Worm (Caenorhabditis elegans) whole organism, L1 larva: ENCODE results near the gene glb-33.

ENCODE experiments used
- C34B4.2 ChIP-seq: sonication (generic microtip); optimal IDR thresholded peaks from 2 replicates; lab custom pipeline; 2017; ENCODE audit warnings: mild to moderate bottlenecking, missing genetic modification characterization, missing compliant biosample characterization
- Y116A8C.19 ChIP-seq: sonication (generic microtip); optimal IDR thresholded peaks from 2 replicates; lab custom pipeline; 2016; ENCODE audit warnings: missing compliant biosample characterization, missing genetic modification characterization, borderline replicate concordance
- alr-1 ChIP-seq: fragments of 200-800 bp; sonication (Bioruptor generic); optimal IDR thresholded peaks from 2 replicates; lab custom pipeline; 2018; ENCODE audit warnings: borderline replicate concordance, mild to moderate bottlenecking, missing genetic modification characterization, missing compliant biosample characterization
- ama-1 ChIP-seq: fragments of 150-350 bp; optimal IDR thresholded peaks from 2 replicates; lab custom pipeline; 2014
- ceh-88 ChIP-seq: fragments of 200-800 bp; sonication (Bioruptor generic); IDR thresholded peaks from 2 replicates; pipeline ENCODE4 v1.3.6; 2022; ENCODE audit warnings: missing genetic modification characterization, missing compliant biosample characterization
- ceh-90 ChIP-seq: sonication (generic microtip); optimal IDR thresholded peaks from 2 replicates; lab custom pipeline; 2016; ENCODE audit warnings: missing genetic modification characterization, missing compliant biosample characterization
- ces-1 ChIP-seq: fragments of 150-350 bp; optimal IDR thresholded peaks from 2 replicates; lab custom pipeline; 2014; ENCODE audit warnings: missing biosample characterization, missing genetic modification reagents, missing genetic modification characterization
- dsc-1 ChIP-seq: sonication (generic microtip); optimal IDR thresholded peaks from 2 replicates; lab custom pipeline; 2016; ENCODE audit warnings: mild to moderate bottlenecking, missing genetic modification characterization, missing compliant biosample characterization
- efl-1 ChIP-seq, 4 experiments: fragments of 150-350 bp; optimal IDR thresholded peaks in 3 of 4; peaks in 1 of 4; 1 replicate in 1 of 4; 2 replicates in 3 of 4; lab custom pipeline; 2014; ENCODE audit warnings: missing biosample characterization in 2 of 4, missing genetic modification characterization in 2 of 4, missing genetic modification reagents in 2 of 4
- egl-13 ChIP-seq: sonication (generic microtip); optimal IDR thresholded peaks from 2 replicates; lab custom pipeline; 2016; ENCODE audit warnings: missing genotype, missing genetic modification reagents, missing genetic modification characterization, missing compliant biosample characterization
- ets-5 ChIP-seq: fragments of 200-800 bp; sonication (Bioruptor generic); IDR thresholded peaks from 2 replicates; pipeline ENCODE4 v1.3.6; 2022; ENCODE audit warnings: missing genetic modification characterization, missing compliant biosample characterization
- fkh-10 ChIP-seq: sonication (generic microtip); optimal IDR thresholded peaks from 2 replicates; lab custom pipeline; 2017; ENCODE audit warnings: missing biosample characterization, missing genetic modification reagents, missing genetic modification characterization
- fos-1 ChIP-seq: fragments of 150-350 bp; optimal IDR thresholded peaks from 2 replicates; lab custom pipeline; 2014; ENCODE audit warnings: missing biosample characterization, missing genetic modification characterization
- lin-13 ChIP-seq: fragments of 150-350 bp; optimal IDR thresholded peaks from 2 replicates; lab custom pipeline; 2014; ENCODE audit warnings: missing biosample characterization, missing genetic modification reagents, missing genetic modification characterization
- lin-14 ChIP-seq: fragments of 200-800 bp; sonication (Bioruptor generic); optimal IDR thresholded peaks from 2 replicates; lab custom pipeline; 2018; ENCODE audit warnings: mild to moderate bottlenecking, missing genetic modification characterization, moderate library complexity, missing compliant biosample characterization
- lin-35 ChIP-seq, 2 experiments: fragments of 150-350 bp; optimal IDR thresholded peaks; 2 replicates each; lab custom pipeline; 2014; ENCODE audit warnings: missing biosample characterization in 2 of 2, missing genetic modification characterization in 2 of 2, missing genetic modification reagents in 2 of 2
- lin-39 ChIP-seq: fragments of 150-350 bp; optimal IDR thresholded peaks from 2 replicates; lab custom pipeline; 2014; ENCODE audit warnings: missing biosample characterization, missing genetic modification reagents, missing genetic modification characterization
- mep-1 ChIP-seq: fragments of 150-350 bp; optimal IDR thresholded peaks from 2 replicates; lab custom pipeline; 2014; ENCODE audit warnings: missing biosample characterization, missing genetic modification characterization
- nhr-11 ChIP-seq: fragments of 150-350 bp; optimal IDR thresholded peaks from 2 replicates; lab custom pipeline; 2014; ENCODE audit warnings: missing biosample characterization, missing genetic modification characterization
- nhr-237 ChIP-seq: fragments of 150-350 bp; optimal IDR thresholded peaks from 2 replicates; lab custom pipeline; 2014; ENCODE audit warnings: missing biosample characterization, missing genetic modification characterization
- nhr-47 ChIP-seq: sonication (generic microtip); optimal IDR thresholded peaks from 2 replicates; lab custom pipeline; 2016; ENCODE audit warnings: mild to moderate bottlenecking, missing genetic modification characterization, moderate library complexity, missing compliant biosample characterization
- nhr-71 ChIP-seq: sonication (generic microtip); optimal IDR thresholded peaks from 2 replicates; lab custom pipeline; 2016; ENCODE audit warnings: mild to moderate bottlenecking, missing genetic modification characterization, moderate library complexity, missing compliant biosample characterization
- nhr-77 ChIP-seq: fragments of 150-350 bp; optimal IDR thresholded peaks from 2 replicates; lab custom pipeline; 2014; ENCODE audit warnings: missing biosample characterization, missing genetic modification characterization
- nhr-84 ChIP-seq: sonication (generic microtip); optimal IDR thresholded peaks from 2 replicates; lab custom pipeline; 2017; ENCODE audit warnings: missing biosample characterization, missing genetic modification characterization
- nhr-90 ChIP-seq: sonication (generic microtip); optimal IDR thresholded peaks from 2 replicates; lab custom pipeline; 2016; ENCODE audit warnings: mild to moderate bottlenecking, missing genetic modification characterization, missing compliant biosample characterization; ENCODE audit not compliant: poor library complexity
- pag-3 ChIP-seq: sonication (generic microtip); optimal IDR thresholded peaks from 2 replicates; lab custom pipeline; 2017; ENCODE audit warnings: missing genetic modification characterization, mild to moderate bottlenecking, missing compliant biosample characterization, antibody characterized with exemption, borderline replicate concordance; ENCODE audit not compliant: insufficient read depth
- pax-3 ChIP-seq: fragments of 200-800 bp; sonication (Bioruptor generic); optimal IDR thresholded peaks from 2 replicates; lab custom pipeline; 2018; ENCODE audit warnings: mild to moderate bottlenecking, missing genetic modification characterization, moderate library complexity, missing compliant biosample characterization
- rnt-1 ChIP-seq: sonication (generic microtip); optimal IDR thresholded peaks from 2 replicates; lab custom pipeline; 2016; ENCODE audit warnings: mild to moderate bottlenecking, missing genetic modification characterization, moderate library complexity, missing compliant biosample characterization
- snpc-4 ChIP-seq: fragments of 150-350 bp; optimal IDR thresholded peaks from 2 replicates; lab custom pipeline; 2014; ENCODE audit warnings: missing biosample characterization, missing genetic modification characterization
- snu-23 ChIP-seq: sonication (generic microtip); optimal IDR thresholded peaks from 2 replicates; lab custom pipeline; 2016; ENCODE audit warnings: missing genetic modification characterization, missing compliant biosample characterization
- sox-4 ChIP-seq: sonication (generic microtip); optimal IDR thresholded peaks from 2 replicates; lab custom pipeline; 2016; ENCODE audit warnings: missing genetic modification characterization, missing compliant biosample characterization
- sptf-1 ChIP-seq: fragments of 150-350 bp; optimal IDR thresholded peaks from 2 replicates; lab custom pipeline; 2014; ENCODE audit warnings: missing biosample characterization, missing genetic modification characterization
- sup-37 ChIP-seq: fragments of 200-800 bp; sonication (Bioruptor generic); optimal IDR thresholded peaks from 2 replicates; lab custom pipeline; 2018; ENCODE audit warnings: mild to moderate bottlenecking, missing genetic modification characterization, missing compliant biosample characterization
- unc-130 ChIP-seq: fragments of 150-350 bp; optimal IDR thresholded peaks from 2 replicates; lab custom pipeline; 2017; ENCODE audit warnings: missing biosample characterization, missing genetic modification characterization, inconsistent platforms
- unc-30 ChIP-seq: sonication (generic microtip); optimal IDR thresholded peaks from 2 replicates; lab custom pipeline; 2017; ENCODE audit warnings: missing biosample characterization, missing genetic modification characterization
- unc-62 ChIP-seq: fragments of 150-350 bp; optimal IDR thresholded peaks from 2 replicates; lab custom pipeline; 2014; ENCODE audit warnings: missing biosample characterization, missing genetic modification reagents, missing genetic modification characterization
- unc-86 ChIP-seq: sonication (generic microtip); optimal IDR thresholded peaks from 2 replicates; lab custom pipeline; 2016; ENCODE audit warnings: missing genetic modification characterization, missing compliant biosample characterization
- vab-15 ChIP-seq: sonication (generic microtip); optimal IDR thresholded peaks from 2 replicates; lab custom pipeline; 2017; ENCODE audit warnings: missing genotype, mild to moderate bottlenecking, missing genetic modification characterization, missing compliant biosample characterization
- xbp-1 ChIP-seq: sonication (generic microtip); optimal IDR thresholded peaks from 2 replicates; lab custom pipeline; 2016; ENCODE audit warnings: missing genetic modification characterization, missing compliant biosample characterization
- zag-1 ChIP-seq: fragments of 150-350 bp; optimal IDR thresholded peaks from 2 replicates; lab custom pipeline; 2014; ENCODE audit warnings: missing biosample characterization, missing genetic modification characterization

Gene glb-33

ce11 chrV:1327317-1327716 lies 24.6 kb upstream of the glb-33 start (continued):
- TF ChIP-seq lin-13 (GFP tag; lab: Kevin White, UChicago): no peak
- TF ChIP-seq nhr-47: no peak
- no peak for TF ChIP-seq nhr-11
- no peak for TF ChIP-seq sox-4
- no peak for TF ChIP-seq mep-1 (tag; lab: Kevin White, UChicago)
- no peak for TF ChIP-seq sptf-1 (tag; lab: Kevin White, UChicago)
- no peak for TF ChIP-seq lin-39 (tag; lab: Kevin White, UChicago)
- TF ChIP-seq nhr-90: no peak
- TF ChIP-seq ceh-90: no peak
- TF ChIP-seq snu-23 (GFP tag; lab: Kevin White, UChicago): peak; percentile 21
- TF ChIP-seq ets-5 (GFP tag; lab: Robert Waterston, UW): no peak
- peak; percentile 0 for TF ChIP-seq dsc-1
- TF ChIP-seq nhr-77 (tag; lab: Kevin White, UChicago): no peak

ce11 chrV:1335896-1336295 lies 16.0 kb upstream of the glb-33 start:
- TF ChIP-seq zag-1 (tag; lab: Kevin White, UChicago): no peak
- TF ChIP-seq unc-30 (tag; lab: Kevin White, UChicago): no peak
- no peak for TF ChIP-seq vab-15 (tag; lab: Kevin White, UChicago)
- TF ChIP-seq fkh-10 (GFP tag; lab: Kevin White, UChicago): no peak
- no peak for TF ChIP-seq nhr-237 (tag; lab: Kevin White, UChicago)
- TF ChIP-seq egl-13 (tag; lab: Kevin White, UChicago): no peak
- TF ChIP-seq ces-1 (GFP tag; lab: Kevin White, UChicago): no peak

- TF ChIP-seq fkh-10 (GFP tag; lab: Kevin White, UChicago) (peak; percentile 18), efl-1 (optimal IDR thresholded peaks at IDR 0.05; lab: Kevin White, UChicago) (no peak), efl-1 (GFP tag; optimal IDR thresholded peaks at IDR 0.05 in 1 of 2; lab: Kevin White, UChicago) (peak in 1 of 2 experiments; percentile 68), snpc-4 (tag; lab: Kevin White, UChicago) (no peak), xbp-1 (no peak), nhr-47 (no peak), lin-14 (GFP tag; lab: Kevin White, UChicago) (peak; percentile 58), ama-1 (lab: Kevin White, UChicago) (no peak), nhr-90 (no peak), ceh-90 (no peak), ceh-88 (GFP tag; lab: Robert Waterston, UW) (no peak), C34B4.2 (tag; lab: Kevin White, UChicago) (no peak), fos-1 (tag; lab: Kevin White, UChicago) (no peak)
Measured at ce11 chrV:1337701-1338100, 14.2 kb upstream of the glb-33 start.

ce11 chrV:1341276-1342050 lies 10.5 kb upstream of the glb-33 start:
- TF ChIP-seq zag-1 (tag; lab: Kevin White, UChicago): no peak
- no peak for TF ChIP-seq alr-1 (tag; lab: Kevin White, UChicago)
- TF ChIP-seq fos-1 (tag; lab: Kevin White, UChicago): no peak
- no peak for TF ChIP-seq fkh-10 (GFP tag; lab: Kevin White, UChicago)
- no peak for TF ChIP-seq nhr-84
- peak; percentile 82 for TF ChIP-seq lin-14 (GFP tag; lab: Kevin White, UChicago)
- no peak for TF ChIP-seq unc-86 (tag; lab: Kevin White, UChicago)
- TF ChIP-seq nhr-77 (tag; lab: Kevin White, UChicago): no peak
- TF ChIP-seq C34B4.2 (tag; lab: Kevin White, UChicago): no peak
- no peak for TF ChIP-seq nhr-47
- TF ChIP-seq snu-23 (GFP tag; lab: Kevin White, UChicago): peak; percentile 3
- TF ChIP-seq ces-1 (GFP tag; lab: Kevin White, UChicago): no peak
- TF ChIP-seq pag-3 (tag; lab: Kevin White, UChicago): peak; percentile 27
- no peak for TF ChIP-seq sox-4
- peak; percentile 36 for TF ChIP-seq nhr-71 (tag; lab: Kevin White, UChicago)
- no peak for TF ChIP-seq lin-13 (GFP tag; lab: Kevin White, UChicago)
- no peak for TF ChIP-seq unc-62 (GFP tag; lab: Kevin White, UChicago)
- TF ChIP-seq rnt-1 (tag; lab: Kevin White, UChicago): peak; percentile 57
- no peak for TF ChIP-seq pax-3 (tag; lab: Kevin White, UChicago)
- no peak for TF ChIP-seq sup-37 (GFP tag; lab: Kevin White, UChicago)
- no peak for TF ChIP-seq xbp-1
- no peak for TF ChIP-seq lin-35 (GFP tag; optimal IDR thresholded peaks at IDR 0.05; lab: Kevin White, UChicago)
- peak; percentile 30 for TF ChIP-seq unc-130 (tag; lab: Kevin White, UChicago)
- TF ChIP-seq Y116A8C.19 (tag; lab: Kevin White, UChicago): no peak
- TF ChIP-seq lin-39 (tag; lab: Kevin White, UChicago): no peak
- TF ChIP-seq efl-1 (optimal IDR thresholded peaks at IDR 0.05; lab: Kevin White, UChicago): no peak
- TF ChIP-seq efl-1 (GFP tag; optimal IDR thresholded peaks at IDR 0.05 in 1 of 2; lab: Kevin White, UChicago): peak in 1 of 2 experiments; percentile 75
